Worm (Caenorhabditis elegans): ENCODE data around the gene K09E9.3.

K09E9.3 gene

ce11 chrX:15613745-15614229, at the start of gene K09E9.3:
Gene K09E9.3 (minus strand): TSS chrX:15613795.
- TF ChIP-seq pes-1 (GFP tag; IDR thresholded peaks at IDR 0.05) = 0 out of 2 replicates have a peak, but pooled peaks have one; percentile 3
- TF ChIP-seq aly-1 (tag; optimal IDR thresholded peaks at IDR 0.05) = peak; percentile 31
- TF ChIP-seq scrt-1 (GFP tag; IDR thresholded peaks at IDR 0.05) = no peak
- peak; percentile 50 for TF ChIP-seq F13C5.2 (tag; optimal IDR thresholded peaks at IDR 0.05)

ce11 chrX:15659561-15659960, 46.0 kb upstream of the K09E9.3 start:
- TF ChIP-seq flt-1 (GFP tag; IDR thresholded peaks at IDR 0.05) (no peak), pes-1 (GFP tag; IDR thresholded peaks at IDR 0.05) (no peak), aly-1 (tag; optimal IDR thresholded peaks at IDR 0.05) (no peak), ceh-13 (GFP tag; optimal IDR thresholded peaks at IDR 0.05) (no peak), tbx-11 (GFP tag; IDR thresholded peaks at IDR 0.05) (no peak), hnd-1 (tag; optimal IDR thresholded peaks at IDR 0.05) (no peak), ama-1 (optimal IDR thresholded peaks at IDR 0.05) (no peak), scrt-1 (GFP tag; IDR thresholded peaks at IDR 0.05) (no peak)

- no peak for TF ChIP-seq hnd-1 (tag; optimal IDR thresholded peaks at IDR 0.05)
- TF ChIP-seq ceh-13 (GFP tag; optimal IDR thresholded peaks at IDR 0.05) = no peak
- TF ChIP-seq hmg-4 (GFP tag; optimal IDR thresholded peaks at IDR 0.05) = no peak
- no peak for TF ChIP-seq hmbx-1 (tag; optimal IDR thresholded peaks at IDR 0.05)
- no peak for TF ChIP-seq aly-1 (tag; optimal IDR thresholded peaks at IDR 0.05)
- TF ChIP-seq ceh-36 (tag; optimal IDR thresholded peaks at IDR 0.05) = no peak
- no peak for TF ChIP-seq scrt-1 (GFP tag; IDR thresholded peaks at IDR 0.05)
Observed at ce11 chrX:15657773-15658172, 44.2 kb upstream of the K09E9.3 start.

DNA sequence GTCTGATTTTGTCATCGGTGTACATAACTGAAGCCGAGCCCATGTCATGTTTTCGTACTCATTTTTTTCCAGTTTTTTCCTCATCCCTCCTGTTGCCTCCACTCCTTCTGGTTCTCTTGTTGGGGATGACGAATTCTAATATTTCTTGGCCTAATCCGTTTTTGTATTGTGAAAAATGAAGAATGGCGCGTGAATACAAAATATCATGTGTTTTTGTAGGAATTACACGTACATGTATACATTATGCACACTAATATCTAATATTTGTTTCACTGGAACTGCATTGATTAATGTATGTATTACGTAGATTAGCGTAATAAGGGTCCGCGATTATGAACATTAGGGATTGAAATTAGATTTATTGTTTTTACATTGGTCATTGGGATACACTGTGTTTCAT, 42.0 kb upstream of the K09E9.3 start:
- TF ChIP-seq pes-1 (GFP tag; IDR thresholded peaks at IDR 0.05) (no peak), ceh-13 (GFP tag; optimal IDR thresholded peaks at IDR 0.05) (no peak), hnd-1 (tag; optimal IDR thresholded peaks at IDR 0.05) (no peak), ets-7 (tag; optimal IDR thresholded peaks at IDR 0.05) (no peak), B0310.2 (tag; optimal IDR thresholded peaks at IDR 0.05) (no peak), ceh-36 (tag; optimal IDR thresholded peaks at IDR 0.05) (no peak), scrt-1 (GFP tag; IDR thresholded peaks at IDR 0.05) (no peak), flt-1 (GFP tag; IDR thresholded peaks at IDR 0.05) (no peak), sea-1 (GFP tag; conservative IDR thresholded peaks at IDR 0.05) (no peak), tra-4 (tag; optimal IDR thresholded peaks at IDR 0.05) (no peak), hmbx-1 (tag; optimal IDR thresholded peaks at IDR 0.05) (no peak), F13C5.2 (tag; optimal IDR thresholded peaks at IDR 0.05) (no peak), tbx-37 (GFP tag; conservative IDR thresholded peaks at IDR 0.05) (no peak), tbx-11 (GFP tag; IDR thresholded peaks at IDR 0.05) (no peak), aly-1 (tag; optimal IDR thresholded peaks at IDR 0.05) (no peak), hmg-4 (GFP tag; optimal IDR thresholded peaks at IDR 0.05) (no peak), ama-1 (optimal IDR thresholded peaks at IDR 0.05) (no peak)

DNA sequence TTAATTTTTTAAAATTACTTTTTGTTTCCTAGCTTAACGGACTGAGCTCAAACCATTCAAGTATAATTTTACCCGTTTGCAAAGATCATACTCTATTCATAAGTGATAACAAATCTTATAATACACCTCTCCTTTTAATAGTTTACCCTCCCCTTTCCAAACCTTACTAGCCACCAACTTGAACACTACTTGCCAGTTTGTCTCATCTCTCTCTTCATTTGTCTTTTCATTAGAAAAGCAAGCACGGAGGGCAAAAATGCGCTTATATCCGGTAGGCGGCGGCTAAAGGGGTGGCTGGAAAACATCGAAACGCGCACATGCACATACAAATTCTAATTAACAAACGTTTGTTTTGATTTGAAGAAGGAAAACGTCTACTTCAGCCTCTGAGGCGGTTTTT, 41.4 kb upstream of the K09E9.3 start:
- no peak for TF ChIP-seq F13C5.2 (tag; optimal IDR thresholded peaks at IDR 0.05)
- no peak for TF ChIP-seq hmbx-1 (tag; optimal IDR thresholded peaks at IDR 0.05)
- no peak for TF ChIP-seq ceh-13 (GFP tag; optimal IDR thresholded peaks at IDR 0.05)
- TF ChIP-seq ama-1 (optimal IDR thresholded peaks at IDR 0.05) = no peak
- no peak for TF ChIP-seq tbx-11 (GFP tag; IDR thresholded peaks at IDR 0.05)
- no peak for TF ChIP-seq pes-1 (GFP tag; IDR thresholded peaks at IDR 0.05)
- no peak for TF ChIP-seq sea-1 (GFP tag; conservative IDR thresholded peaks at IDR 0.05)

- TF ChIP-seq pes-1 (GFP tag; IDR thresholded peaks at IDR 0.05) (no peak), sea-1 (GFP tag; conservative IDR thresholded peaks at IDR 0.05) (no peak), F13C5.2 (tag; optimal IDR thresholded peaks at IDR 0.05) (no peak), hmbx-1 (tag; optimal IDR thresholded peaks at IDR 0.05) (no peak), ceh-36 (tag; optimal IDR thresholded peaks at IDR 0.05) (no peak), hmg-4 (GFP tag; optimal IDR thresholded peaks at IDR 0.05) (no peak), aly-1 (tag; optimal IDR thresholded peaks at IDR 0.05) (no peak), ama-1 (optimal IDR thresholded peaks at IDR 0.05) (no peak), ceh-13 (GFP tag; optimal IDR thresholded peaks at IDR 0.05) (no peak), tbx-11 (GFP tag; IDR thresholded peaks at IDR 0.05) (no peak), B0310.2 (tag; optimal IDR thresholded peaks at IDR 0.05) (no peak), tra-4 (tag; optimal IDR thresholded peaks at IDR 0.05) (no peak)
Observed at ce11 chrX:15653196-15653595, 39.6 kb upstream of the K09E9.3 start.

DNA sequence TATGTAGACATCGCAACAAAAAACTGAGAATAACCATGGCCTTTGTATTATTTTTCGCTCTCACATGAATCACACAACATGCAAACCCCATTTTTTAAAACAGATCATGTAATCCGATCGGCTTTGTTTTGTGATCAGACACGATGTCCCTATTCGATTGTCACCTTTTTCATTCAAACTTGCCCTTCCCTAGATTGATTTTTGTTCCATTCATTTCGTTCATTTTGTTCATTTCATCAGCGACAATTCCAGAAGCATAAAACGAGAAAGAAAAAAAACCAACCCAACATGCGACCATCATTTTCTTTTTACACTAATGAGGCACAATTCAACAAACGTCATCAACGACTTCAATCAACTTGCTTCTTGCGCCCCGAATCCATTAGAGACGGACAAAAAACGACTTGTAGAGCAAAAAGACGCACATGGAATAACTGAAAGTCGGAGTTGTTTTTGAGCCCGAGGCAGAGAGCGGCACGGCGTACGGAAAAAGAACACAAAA, 37.4 kb upstream of the K09E9.3 start, which contains the start of gene F59D12.3:
Gene F59D12.3 (minus strand): TSS at position 51 of the 502 bp plus-strand sequence.
- TF ChIP-seq tbx-11 (GFP tag; IDR thresholded peaks at IDR 0.05) = no peak
- TF ChIP-seq hmbx-1 (tag; optimal IDR thresholded peaks at IDR 0.05) = no peak
- TF ChIP-seq flt-1 (GFP tag; IDR thresholded peaks at IDR 0.05) = no peak
- TF ChIP-seq sea-1 (GFP tag; conservative IDR thresholded peaks at IDR 0.05) = no peak
- no peak for TF ChIP-seq hmg-4 (GFP tag; optimal IDR thresholded peaks at IDR 0.05)
- TF ChIP-seq ceh-36 (tag; optimal IDR thresholded peaks at IDR 0.05) = no peak
- TF ChIP-seq hnd-1 (tag; optimal IDR thresholded peaks at IDR 0.05) = no peak
- no peak for TF ChIP-seq ets-7 (tag; optimal IDR thresholded peaks at IDR 0.05)
- no peak for TF ChIP-seq ceh-13 (GFP tag; optimal IDR thresholded peaks at IDR 0.05)
- no peak for TF ChIP-seq B0310.2 (tag; optimal IDR thresholded peaks at IDR 0.05)
- no peak for TF ChIP-seq tra-4 (tag; optimal IDR thresholded peaks at IDR 0.05)
- TF ChIP-seq F13C5.2 (tag; optimal IDR thresholded peaks at IDR 0.05) = no peak
- TF ChIP-seq aly-1 (tag; optimal IDR thresholded peaks at IDR 0.05) = no peak
- TF ChIP-seq ama-1 (optimal IDR thresholded peaks at IDR 0.05) = no peak
- no peak for TF ChIP-seq pes-1 (GFP tag; IDR thresholded peaks at IDR 0.05)
- TF ChIP-seq scrt-1 (GFP tag; IDR thresholded peaks at IDR 0.05) = no peak
- no peak for TF ChIP-seq tbx-37 (GFP tag; conservative IDR thresholded peaks at IDR 0.05)

ce11 chrX:15650428-15650827, 36.8 kb upstream of the K09E9.3 start:
- TF ChIP-seq hnd-1 (tag; optimal IDR thresholded peaks at IDR 0.05) (no peak), tbx-37 (GFP tag; conservative IDR thresholded peaks at IDR 0.05) (no peak), scrt-1 (GFP tag; IDR thresholded peaks at IDR 0.05) (no peak), hmg-4 (GFP tag; optimal IDR thresholded peaks at IDR 0.05) (no peak), tbx-11 (GFP tag; IDR thresholded peaks at IDR 0.05) (no peak), ceh-13 (GFP tag; optimal IDR thresholded peaks at IDR 0.05) (no peak), B0310.2 (tag; optimal IDR thresholded peaks at IDR 0.05) (no peak), ets-7 (tag; optimal IDR thresholded peaks at IDR 0.05) (no peak), sea-1 (GFP tag; conservative IDR thresholded peaks at IDR 0.05) (no peak), flt-1 (GFP tag; IDR thresholded peaks at IDR 0.05) (no peak), pes-1 (GFP tag; IDR thresholded peaks at IDR 0.05) (no peak), aly-1 (tag; optimal IDR thresholded peaks at IDR 0.05) (no peak)
